Worm (Caenorhabditis elegans) whole organism, midembryonic: Measurements from ENCODE around the gene Y73F8A.32.

ENCODE experiments used
- T22C8.4 ChIP-seq: fragments of 200-800 bp; sonication (Bioruptor generic); IDR thresholded peaks from 2 replicates; pipeline ENCODE4 v1.3.6; 2022; ENCODE audit warnings: missing genetic modification characterization, missing compliant biosample characterization
- cog-1 ChIP-seq: sonication (generic microtip); optimal IDR thresholded peaks from 2 replicates; lab custom pipeline; 2016; ENCODE audit warnings: missing genetic modification characterization, missing compliant biosample characterization
- flt-1 ChIP-seq: fragments of 200-800 bp; sonication (Bioruptor generic); IDR thresholded peaks from 2 replicates; pipeline ENCODE4 v1.3.6; 2022; ENCODE audit warnings: missing genetic modification characterization, missing compliant biosample characterization
- klf-2 ChIP-seq: fragments of 200-800 bp; sonication (Bioruptor generic); conservative IDR thresholded peaks from 2 replicates; pipeline ENCODE4 v1.3.6; 2022; ENCODE audit warnings: missing genetic modification reagents, missing genetic modification characterization, missing compliant biosample characterization
- med-1 ChIP-seq: sonication (generic microtip); optimal IDR thresholded peaks from 2 replicates; lab custom pipeline; 2017; ENCODE audit warnings: missing genetic modification characterization, mild to moderate bottlenecking, missing compliant biosample characterization, antibody characterized with exemption, missing genetic modification reagents; ENCODE audit not compliant: insufficient read depth
- ref-1 ChIP-seq: fragments of 200-800 bp; sonication (Bioruptor generic); conservative IDR thresholded peaks from 2 replicates; pipeline ENCODE4 v1.3.6; 2022; ENCODE audit warnings: missing genetic modification reagents, missing genetic modification characterization, missing compliant biosample characterization
- ztf-23 ChIP-seq: fragments of 200-800 bp; sonication (Bioruptor generic); IDR thresholded peaks from 2 replicates; pipeline ENCODE4 v1.3.6; 2022; ENCODE audit warnings: missing genetic modification reagents, missing genetic modification characterization, missing compliant biosample characterization
- ztf-29 ChIP-seq: fragments of 200-800 bp; sonication (Bioruptor generic); IDR thresholded peaks from 2 replicates; pipeline ENCODE4 v1.3.6; 2022; ENCODE audit warnings: missing genetic modification reagents, missing genetic modification characterization, missing compliant biosample characterization

DNA sequence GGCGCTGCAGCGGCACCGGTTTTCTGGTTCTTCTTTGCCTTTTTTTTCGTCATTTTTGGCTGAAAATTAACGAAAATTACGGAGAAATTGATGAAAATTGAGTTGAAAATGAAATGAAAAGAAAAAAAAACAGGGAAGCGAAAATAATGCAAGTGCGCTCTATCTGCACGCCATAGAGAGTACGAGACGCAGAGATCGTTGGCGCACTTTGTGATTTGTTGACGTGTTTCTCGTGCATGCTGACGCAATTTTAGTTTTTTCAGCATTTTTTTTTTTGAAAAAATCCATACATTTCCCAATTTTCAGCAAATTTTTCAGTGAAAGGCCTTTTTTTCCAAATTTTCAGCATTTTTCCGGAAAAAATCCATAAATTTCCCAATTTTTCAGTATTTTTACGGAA is 49.8 kb downstream of the Y73F8A.32 start, which contains the start of gene ntl-11:
- TF ChIP-seq cog-1 (tag; lab: Kevin White, UChicago) (peak; percentile 80), med-1 (GFP tag; lab: Kevin White, UChicago) (peak; percentile 25), T22C8.4 (0 out of 2 replicates have a peak, but pooled peaks have one; percentile 37), flt-1 (GFP tag; lab: Robert Waterston, UW) (peak; percentile 76), klf-2 (0 out of 2 replicates have a peak, but pooled peaks have one; percentile 45), ztf-23 (peak; percentile 76; the same call in 1 of the 2 replicates), ztf-29 (GFP tag; lab: Robert Waterston, UW) (peak; percentile 8; the same call in 1 of the 2 replicates), ref-1 (no peak)
